Fruit fly (Drosophila melanogaster) whole organism, wandering third instar larva: ENCODE measurements around the gene CAH9.

Source experiments
- Jra ChIP-seq: sonication (Bioruptor generic); optimal IDR thresholded peaks from 2 replicates; lab custom pipeline; 2016; ENCODE audit warnings: missing biosample characterization, missing genetic modification characterization
- N ChIP-seq: fragments of >200 bp; optimal IDR thresholded peaks from 2 replicates; lab custom pipeline; 2018; ENCODE audit warnings: missing biosample characterization, missing external identifiers, missing genetic modification characterization
- br ChIP-seq: fragments of 200-800 bp; sonication (Bioruptor generic); optimal IDR thresholded peaks from 2 replicates; lab custom pipeline; 2016; ENCODE audit warnings: missing biosample characterization, missing genetic modification characterization
- sage ChIP-seq: fragments of 200-800 bp; sonication (Bioruptor generic); optimal IDR thresholded peaks from 2 replicates; lab custom pipeline; 2016; ENCODE audit warnings: missing biosample characterization, mild to moderate bottlenecking, missing genetic modification characterization

DNA sequence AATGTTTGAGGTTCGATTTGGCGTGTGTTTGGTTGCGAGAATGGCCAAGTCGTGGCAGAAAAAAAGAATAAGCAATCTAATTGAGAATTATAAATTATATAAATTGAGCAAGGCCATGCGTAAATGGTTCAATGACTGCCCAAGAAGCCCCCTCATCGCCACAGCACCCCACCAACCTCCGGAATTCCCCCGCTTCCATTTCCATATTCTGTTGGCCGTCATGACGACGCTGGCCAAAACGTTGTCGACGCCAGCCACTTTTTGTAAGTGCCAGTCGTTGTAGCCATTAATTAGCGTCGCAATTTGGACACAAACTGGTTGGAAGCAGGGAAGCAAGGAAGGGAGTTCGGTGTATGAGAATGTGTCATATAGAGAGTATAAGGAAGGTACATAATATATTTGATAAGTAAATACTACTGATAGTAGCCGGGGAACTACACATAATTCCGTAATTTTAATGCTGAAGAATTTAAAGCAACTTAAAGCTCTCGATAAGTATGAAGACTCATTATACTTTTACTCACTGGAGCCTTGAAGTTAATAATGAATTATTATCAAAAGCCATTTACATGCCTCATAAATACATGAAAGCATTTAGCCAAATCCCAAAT, 24.7 kb upstream of the CAH9 start:
- TF ChIP-seq Jra, result no peak
- no peak for TF ChIP-seq N (GFP tag; lab: Kevin White, UChicago)
- no peak for TF ChIP-seq br (GFP tag; lab: Kevin White, UChicago)
- TF ChIP-seq sage (GFP tag; lab: Kevin White, UChicago), result no peak
